Worm (Caenorhabditis elegans) whole organism, young adult: ENCODE results near the gene Y17G7B.23.

Source experiments
- B0336.3 ChIP-seq: fragments of 200-800 bp; sonication (Bioruptor generic); IDR thresholded peaks from 2 replicates; pipeline ENCODE4 v1.3.6; 2022; ENCODE audit warnings: missing genetic modification characterization, missing compliant biosample characterization
- C17E4.6 ChIP-seq: fragments of 200-800 bp; sonication (Bioruptor generic); IDR thresholded peaks from 2 replicates; pipeline ENCODE4 v1.3.6; 2022; ENCODE audit warnings: missing genetic modification reagents, missing genetic modification characterization, missing compliant biosample characterization
- F33H1.4 ChIP-seq: fragments of 200-800 bp; sonication (Bioruptor generic); IDR thresholded peaks from 2 replicates; pipeline ENCODE4 v1.3.6; 2022; ENCODE audit warnings: missing genetic modification reagents, missing genetic modification characterization, missing compliant biosample characterization
- T26A5.8 ChIP-seq: sonication (generic microtip); optimal IDR thresholded peaks from 2 replicates; lab custom pipeline; 2016; ENCODE audit warnings: missing genetic modification characterization, missing compliant biosample characterization
- Y95B8A.8 ChIP-seq: fragments of 200-800 bp; sonication (Bioruptor generic); IDR thresholded peaks from 2 replicates; pipeline ENCODE4 v1.3.6; 2022; ENCODE audit warnings: missing genetic modification reagents, missing genetic modification characterization, missing compliant biosample characterization
- ZK185.1 ChIP-seq: sonication (generic microtip); optimal IDR thresholded peaks from 2 replicates; lab custom pipeline; 2016; ENCODE audit warnings: mild to moderate bottlenecking, missing genetic modification characterization, missing compliant biosample characterization; ENCODE audit not compliant: poor library complexity, severe bottlenecking
- atf-7 ChIP-seq: sonication (generic microtip); optimal IDR thresholded peaks from 2 replicates; lab custom pipeline; 2017; ENCODE audit warnings: mild to moderate bottlenecking, missing genetic modification characterization, missing compliant biosample characterization
- cebp-1 ChIP-seq, 2 experiments: fragments of 200-800 bp in 1 of 2; sonication (Bioruptor generic) in 1 of 2; sonication (generic microtip) in 1 of 2; IDR thresholded peaks in 1 of 2; optimal IDR thresholded peaks in 1 of 2; 2 replicates each; pipeline versions ENCODE4 v1.3.6 to Lab custom; 2017 to 2022; ENCODE audit warnings: missing compliant biosample characterization in 2 of 2, missing genetic modification characterization in 2 of 2, mild to moderate bottlenecking in 1 of 2, missing genetic modification reagents in 1 of 2, moderate library complexity in 1 of 2
- ceh-100 ChIP-seq: fragments of 200-800 bp; sonication (Bioruptor generic); IDR thresholded peaks from 2 replicates; pipeline ENCODE4 v1.3.6; 2022; ENCODE audit warnings: missing genetic modification reagents, missing genetic modification characterization, missing compliant biosample characterization
- die-1 ChIP-seq: sonication (generic microtip); optimal IDR thresholded peaks from 2 replicates; lab custom pipeline; 2016; ENCODE audit warnings: missing genotype, mild to moderate bottlenecking, missing genetic modification characterization, missing compliant biosample characterization
- dox-1 ChIP-seq: fragments of 200-800 bp; sonication (Bioruptor generic); IDR thresholded peaks from 2 replicates; pipeline ENCODE4 v1.3.6; 2022; ENCODE audit warnings: missing genetic modification reagents, missing genetic modification characterization, missing compliant biosample characterization
- dpl-1 ChIP-seq: fragments of 150-350 bp; optimal IDR thresholded peaks from 2 replicates; lab custom pipeline; 2014; ENCODE audit warnings: missing biosample characterization, missing genetic modification reagents, missing genetic modification characterization
- efl-1 ChIP-seq: fragments of 150-350 bp; optimal IDR thresholded peaks from 2 replicates; lab custom pipeline; 2014; ENCODE audit warnings: missing biosample characterization, missing genetic modification reagents, missing genetic modification characterization
- egrh-3 ChIP-seq: fragments of 200-800 bp; sonication (Bioruptor generic); IDR thresholded peaks from 2 replicates; pipeline ENCODE4 v1.3.6; 2022; ENCODE audit warnings: missing genetic modification reagents, missing genetic modification characterization, missing compliant biosample characterization
- fkh-3 ChIP-seq: sonication (generic microtip); optimal IDR thresholded peaks from 2 replicates; lab custom pipeline; 2016; ENCODE audit warnings: mild to moderate bottlenecking, missing genetic modification characterization, missing compliant biosample characterization
- gei-17 ChIP-seq: fragments of 200-800 bp; sonication (Bioruptor generic); optimal IDR thresholded peaks from 2 replicates; lab custom pipeline; 2018; ENCODE audit warnings: mild to moderate bottlenecking, missing genetic modification characterization, missing compliant biosample characterization
- hmg-1.2 ChIP-seq: fragments of 200-800 bp; sonication (Bioruptor generic); IDR thresholded peaks from 2 replicates; pipeline ENCODE4 v1.3.6; 2022; ENCODE audit warnings: missing genetic modification reagents, missing genetic modification characterization, missing compliant biosample characterization
- hrde-1 ChIP-seq: sonication (generic microtip); optimal IDR thresholded peaks from 2 replicates; lab custom pipeline; 2016; ENCODE audit warnings: missing genetic modification characterization, mild to moderate bottlenecking, missing compliant biosample characterization, moderate library complexity, missing genotype, missing genetic modification reagents, borderline replicate concordance
- hsf-1 ChIP-seq: fragments of 200-800 bp; sonication (Bioruptor generic); IDR thresholded peaks from 2 replicates; pipeline ENCODE4 v1.3.6; 2022; ENCODE audit warnings: missing genetic modification reagents, missing genetic modification characterization, missing compliant biosample characterization
- let-526 ChIP-seq: fragments of 200-800 bp; sonication (Bioruptor generic); IDR thresholded peaks from 2 replicates; pipeline ENCODE4 v1.3.6; 2022; ENCODE audit warnings: missing genetic modification reagents, missing genetic modification characterization, missing compliant biosample characterization
- lin-26 ChIP-seq: fragments of 200-800 bp; sonication (Bioruptor generic); IDR thresholded peaks from 2 replicates; pipeline ENCODE4 v1.3.6; 2022; ENCODE audit warnings: missing genetic modification reagents, missing genetic modification characterization, missing compliant biosample characterization
- lin-35 ChIP-seq, 3 experiments: fragments of 150-350 bp in 2 of 3; sonication (generic microtip) in 1 of 3; optimal IDR thresholded peaks; 2 replicates each; lab custom pipeline; 2014 to 2018; ENCODE audit warnings: missing biosample characterization in 3 of 3, missing genetic modification characterization in 3 of 3, missing genetic modification reagents in 3 of 3
- lin-54 ChIP-seq: fragments of 200-800 bp; sonication (Bioruptor generic); optimal IDR thresholded peaks from 2 replicates; lab custom pipeline; 2018; ENCODE audit warnings: mild to moderate bottlenecking, missing genetic modification characterization, missing compliant biosample characterization
- lsl-1 ChIP-seq: fragments of 200-800 bp; sonication (Bioruptor generic); optimal IDR thresholded peaks from 2 replicates; lab custom pipeline; 2018; ENCODE audit warnings: mild to moderate bottlenecking, missing genetic modification characterization, moderate library complexity, missing compliant biosample characterization
- madf-10 ChIP-seq: sonication (generic microtip); optimal IDR thresholded peaks from 2 replicates; lab custom pipeline; 2016; ENCODE audit warnings: mild to moderate bottlenecking, missing genetic modification characterization, missing compliant biosample characterization
- madf-3 ChIP-seq: fragments of 200-800 bp; sonication (Bioruptor generic); IDR thresholded peaks from 2 replicates; pipeline ENCODE4 v1.3.6; 2022; ENCODE audit warnings: missing genetic modification reagents, missing genetic modification characterization, missing compliant biosample characterization
- madf-6 ChIP-seq: fragments of 200-800 bp; sonication (Bioruptor generic); IDR thresholded peaks from 2 replicates; pipeline ENCODE4 v1.3.6; 2022; ENCODE audit warnings: missing genetic modification reagents, missing genetic modification characterization, missing compliant biosample characterization
- madf-8 ChIP-seq: fragments of 200-800 bp; sonication (Bioruptor generic); conservative IDR thresholded peaks from 2 replicates; pipeline ENCODE4 v1.3.6; 2022; ENCODE audit warnings: missing genetic modification reagents, missing genetic modification characterization, missing compliant biosample characterization
- mxl-1 ChIP-seq: sonication (generic microtip); optimal IDR thresholded peaks from 2 replicates; lab custom pipeline; 2016; ENCODE audit warnings: missing genetic modification characterization, missing compliant biosample characterization
- nfyb-1 ChIP-seq: fragments of 200-800 bp; sonication (Bioruptor generic); IDR thresholded peaks from 2 replicates; pipeline ENCODE4 v1.3.6; 2022; ENCODE audit warnings: missing genetic modification reagents, missing genetic modification characterization, missing compliant biosample characterization
- repo-1 ChIP-seq: sonication (generic microtip); optimal IDR thresholded peaks from 2 replicates; lab custom pipeline; 2017; ENCODE audit warnings: mild to moderate bottlenecking, missing genetic modification characterization, missing compliant biosample characterization
- sea-2 ChIP-seq: fragments of 200-800 bp; sonication (Bioruptor generic); IDR thresholded peaks from 2 replicates; pipeline ENCODE4 v1.3.6; 2022; ENCODE audit warnings: missing genetic modification characterization, missing compliant biosample characterization
- snpc-3.4 ChIP-seq: sonication (generic microtip); optimal IDR thresholded peaks from 2 replicates; lab custom pipeline; 2017; ENCODE audit warnings: missing genetic modification characterization, mild to moderate bottlenecking, missing compliant biosample characterization, antibody characterized with exemption, moderate library complexity, missing genotype, missing genetic modification reagents
- snpc-4 ChIP-seq, 5 experiments: fragments of 150-350 bp in 1 of 5; sonication (generic microtip) in 4 of 5; optimal IDR thresholded peaks; 2 replicates each; lab custom pipeline; 2014 to 2018; ENCODE audit warnings: missing genetic modification characterization in 5 of 5, missing biosample characterization in 3 of 5, antibody characterized with exemption in 2 of 5, mild to moderate bottlenecking in 2 of 5, missing compliant biosample characterization in 2 of 5, missing genotype in 2 of 5, moderate library complexity in 2 of 5, missing genetic modification reagents in 1 of 5
- tbx-9 ChIP-seq: sonication (generic microtip); optimal IDR thresholded peaks from 2 replicates; lab custom pipeline; 2016; ENCODE audit warnings: borderline replicate concordance, missing genetic modification characterization, inconsistent platforms, missing compliant biosample characterization
- tlf-1 ChIP-seq: fragments of 200-800 bp; sonication (Bioruptor generic); optimal IDR thresholded peaks from 2 replicates; lab custom pipeline; 2018; ENCODE audit warnings: mild to moderate bottlenecking, missing genetic modification characterization, missing compliant biosample characterization
- unc-62 ChIP-seq: fragments of 150-350 bp; optimal IDR thresholded peaks from 2 replicates; lab custom pipeline; 2014; ENCODE audit warnings: missing biosample characterization, missing genetic modification reagents, missing genetic modification characterization
- xnd-1 ChIP-seq: sonication (generic microtip); optimal IDR thresholded peaks from 2 replicates; lab custom pipeline; 2016; ENCODE audit warnings: missing genotype, missing genetic modification reagents, missing genetic modification characterization, missing compliant biosample characterization
- zfh-2 ChIP-seq: fragments of 200-800 bp; sonication (Bioruptor generic); conservative IDR thresholded peaks from 2 replicates; pipeline ENCODE4 v1.3.6; 2022; ENCODE audit warnings: missing genetic modification reagents, missing genetic modification characterization, missing compliant biosample characterization
- ztf-22 ChIP-seq: fragments of 200-800 bp; sonication (Bioruptor generic); optimal IDR thresholded peaks from 2 replicates; lab custom pipeline; 2018; ENCODE audit warnings: mild to moderate bottlenecking, missing genetic modification characterization, moderate library complexity, missing compliant biosample characterization
- ztf-25 ChIP-seq: fragments of 200-800 bp; sonication (Bioruptor generic); IDR thresholded peaks from 2 replicates; pipeline ENCODE4 v1.3.6; 2022; ENCODE audit warnings: missing genetic modification reagents, missing genetic modification characterization, missing compliant biosample characterization
- ztf-28 ChIP-seq: fragments of 200-800 bp; sonication (Bioruptor generic); IDR thresholded peaks from 2 replicates; pipeline ENCODE4 v1.3.6; 2022; ENCODE audit warnings: missing genetic modification reagents, missing genetic modification characterization, missing compliant biosample characterization

Y17G7B.23 gene

ce11 chrII:11969033-11969432 lies 30.0 kb upstream of the Y17G7B.23 start:
- TF ChIP-seq lin-26 (GFP tag; lab: Robert Waterston, UW) (0 out of 2 replicates have a peak, but pooled peaks have one; percentile 9), hmg-1.2 (GFP tag; lab: Robert Waterston, UW) (0 out of 2 replicates have a peak, but pooled peaks have one; percentile 3), zfh-2 (GFP tag; lab: Robert Waterston, UW) (peak; percentile 55; the same call in 1 of the 2 replicates), fkh-3 (no peak), hsf-1 (0 out of 2 replicates have a peak, but pooled peaks have one; percentile 24)

DNA sequence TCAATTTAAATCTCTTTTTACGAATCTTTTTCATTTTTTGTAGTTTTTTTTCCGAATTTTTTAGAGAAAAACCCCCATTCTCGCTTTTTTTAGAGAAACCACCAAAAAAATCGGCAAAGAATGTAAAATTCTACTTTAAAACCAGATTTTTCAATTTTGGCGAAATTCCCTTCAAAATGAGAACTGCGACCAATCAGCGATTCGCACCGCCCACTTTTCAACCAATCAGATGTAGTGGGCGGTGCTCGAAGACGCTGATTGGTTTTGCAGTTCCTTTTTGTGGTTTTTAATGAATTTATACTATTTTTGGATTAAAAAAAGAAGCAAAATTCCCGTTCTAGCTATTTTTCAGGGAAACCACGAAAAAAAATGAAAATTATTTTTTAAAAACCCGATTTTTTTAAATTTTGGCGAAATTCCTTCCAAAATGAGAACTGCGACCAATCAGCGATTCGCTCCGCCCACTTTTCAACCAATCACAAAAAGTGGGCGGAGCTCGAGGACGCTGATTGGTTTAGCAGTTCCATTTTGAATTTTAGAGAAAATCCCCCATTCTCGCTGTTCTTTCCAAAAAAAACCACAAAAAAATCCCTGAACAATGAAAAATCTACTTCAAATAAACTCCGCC lies 27.9 kb upstream of the Y17G7B.23 start:
- TF ChIP-seq tbx-9 (tag; lab: Kevin White, UChicago) (no peak), egrh-3 (GFP tag; lab: Robert Waterston, UW) (no peak), nfyb-1 (GFP tag; lab: Robert Waterston, UW) (peak; percentile 11; the same call in 1 of the 2 replicates)

DNA sequence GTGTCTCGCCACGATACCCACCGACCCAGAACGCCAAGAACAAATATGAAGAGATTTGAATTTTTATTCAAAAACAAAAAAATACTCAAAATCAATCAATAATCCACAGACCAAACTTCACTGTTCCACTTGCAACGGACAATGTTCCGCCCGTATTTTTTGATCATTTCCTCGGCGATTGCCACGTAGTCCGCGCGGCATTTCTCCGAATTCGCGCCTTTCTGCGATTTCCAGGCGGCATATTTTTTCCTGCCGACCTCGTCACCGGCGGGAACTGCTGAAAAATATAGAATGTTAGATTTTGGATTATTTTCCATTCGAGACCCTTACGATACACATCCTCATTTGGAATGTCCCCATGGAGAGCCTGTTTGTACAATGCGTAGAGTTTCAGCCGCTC lies 26.7 kb upstream of the Y17G7B.23 start:
- TF ChIP-seq cebp-1 (GFP tag; IDR thresholded peaks at IDR 0.05; lab: Robert Waterston, UW) (no peak), cebp-1 (tag; optimal IDR thresholded peaks at IDR 0.05; lab: Kevin White, UChicago) (peak; percentile 16), madf-8 (peak; percentile 60), repo-1 (tag; lab: Kevin White, UChicago) (no peak), F33H1.4 (GFP tag; lab: Robert Waterston, UW) (peak; percentile 41; the same call in 1 of the 2 replicates), xnd-1 (peak; percentile 36), let-526 (GFP tag; lab: Robert Waterston, UW) (no peak), unc-62 (GFP tag; lab: Kevin White, UChicago) (no peak), lin-54 (peak; percentile 20), ztf-22 (no peak), lin-35 (GFP tag; optimal IDR thresholded peaks at IDR 0.05; lab: Kevin White, UChicago) (peak in 1 of 3 experiments; percentile 32), snpc-3.4 (tag; lab: Kevin White, UChicago) (peak; percentile 9), dpl-1 (GFP tag; lab: Kevin White, UChicago) (peak; percentile 28), atf-7 (tag; lab: Kevin White, UChicago) (no peak), C17E4.6 (GFP tag; lab: Robert Waterston, UW) (peak; percentile 11; the same call in 1 of the 2 replicates), mxl-1 (tag; lab: Kevin White, UChicago) (no peak), Y95B8A.8 (0 out of 2 replicates have a peak, but pooled peaks have one; percentile 82), madf-10 (tag; lab: Kevin White, UChicago) (no peak), die-1 (peak; percentile 41), madf-6 (GFP tag; lab: Robert Waterston, UW) (peak; percentile 80), ZK185.1 (tag; lab: Kevin White, UChicago) (no peak), ztf-25 (GFP tag; lab: Robert Waterston, UW) (0 out of 2 replicates have a peak, but pooled peaks have one; percentile 55), madf-3 (GFP tag; lab: Robert Waterston, UW) (0 out of 2 replicates have a peak, but pooled peaks have one; percentile 8), T26A5.8 (tag; lab: Kevin White, UChicago) (peak; percentile 18), gei-17 (GFP tag; lab: Kevin White, UChicago) (no peak), tbx-9 (tag; lab: Kevin White, UChicago) (no peak), tlf-1 (GFP tag; lab: Kevin White, UChicago) (peak; percentile 51), hrde-1 (tag; lab: Kevin White, UChicago) (peak; percentile 81), dox-1 (GFP tag; lab: Robert Waterston, UW) (peak; percentile 43; the same call in 1 of the 2 replicates), efl-1 (peak; percentile 68), B0336.3 (peak; percentile 63), lsl-1 (GFP tag; lab: Kevin White, UChicago) (peak; percentile 50), snpc-4 (GFP tag; optimal IDR thresholded peaks at IDR 0.05; lab: Kevin White, UChicago) (no peak), snpc-4 (tag; optimal IDR thresholded peaks at IDR 0.05; lab: Kevin White, UChicago) (no peak), ztf-28 (GFP tag; lab: Robert Waterston, UW) (no peak), ceh-100 (GFP tag; lab: Robert Waterston, UW) (0 out of 2 replicates have a peak, but pooled peaks have one; percentile 30), lin-26 (GFP tag; lab: Robert Waterston, UW) (peak; percentile 57; the same call in 1 of the 2 replicates), sea-2 (no peak)
